Fruit fly (Drosophila melanogaster): Measurements from ENCODE around the gene CG18747.

- TF ChIP-seq CTCF (optimal IDR thresholded peaks at IDR 0.05) (no peak), CG8478 (optimal IDR thresholded peaks at IDR 0.05) (no peak)
Measured at dm6 chr3R:7811514-7811913, 28.3 kb upstream of the CG18747 start, which contains the start of gene CG31473.

All from S2 (cell line).